Fruit fly (Drosophila melanogaster) whole organism, embryonic: ENCODE results near the gene opa.

ENCODE experiments used
- Atf-2 ChIP-seq: fragments of 200-800 bp; sonication (Bioruptor generic); optimal IDR thresholded peaks from 2 replicates; lab custom pipeline; 2016; ENCODE audit warnings: missing biosample characterization, missing genetic modification characterization
- Atf6 ChIP-seq: fragments of 200-800 bp; sonication (Bioruptor generic); IDR thresholded peaks from 2 replicates; pipeline ENCODE4 v1.3.6; 2022; ENCODE audit warnings: missing biosample characterization, missing genetic modification characterization
- Blimp-1 ChIP-seq: fragments of 200-800 bp; sonication (Bioruptor generic); optimal IDR thresholded peaks from 3 replicates; lab custom pipeline; 2018; ENCODE audit warnings: missing biosample characterization, missing genetic modification characterization, mild to moderate bottlenecking, moderate library complexity, missing genetic modification reagents
- CG10209 ChIP-seq: fragments of 200-800 bp; sonication (Bioruptor generic); optimal IDR thresholded peaks from 3 replicates; lab custom pipeline; 2017; ENCODE audit warnings: missing biosample characterization, mild to moderate bottlenecking, missing genetic modification characterization, missing genetic modification reagents
- CG1024 ChIP-seq: fragments of 200-800 bp; sonication (Bioruptor generic); IDR thresholded peaks from 2 replicates; pipeline ENCODE4 v1.3.6; 2022; ENCODE audit warnings: missing biosample characterization, missing genetic modification characterization
- CG10543 ChIP-seq: fragments of 200-800 bp; sonication (Bioruptor generic); optimal IDR thresholded peaks from 3 replicates; lab custom pipeline; 2017; ENCODE audit warnings: missing biosample characterization, mild to moderate bottlenecking, missing genetic modification characterization, moderate library complexity
- CG12155 ChIP-seq: fragments of 200-800 bp; sonication (Bioruptor generic); optimal IDR thresholded peaks from 3 replicates; lab custom pipeline; 2016; ENCODE audit warnings: missing biosample characterization, missing genetic modification characterization
- CG13296 ChIP-seq: fragments of 200-800 bp; sonication (Bioruptor generic); optimal IDR thresholded peaks from 3 replicates; lab custom pipeline; 2018; ENCODE audit warnings: missing biosample characterization, mild to moderate bottlenecking, missing genetic modification characterization
- CG16863 ChIP-seq: fragments of 200-800 bp; sonication (Bioruptor generic); optimal IDR thresholded peaks from 3 replicates; lab custom pipeline; 2016; ENCODE audit warnings: missing biosample characterization, missing genetic modification characterization
- CG17612 ChIP-seq: fragments of 200-800 bp; sonication (Bioruptor generic); IDR thresholded peaks from 2 replicates; pipeline ENCODE4 v1.3.6; 2022; ENCODE audit warnings: missing biosample characterization, missing genetic modification characterization
- CG18262 ChIP-seq: fragments of 200-800 bp; optimal IDR thresholded peaks from 3 replicates; lab custom pipeline; 2019; ENCODE audit warnings: missing biosample characterization, mild to moderate bottlenecking, missing genetic modification characterization, moderate library complexity
- CG18476 ChIP-seq: fragments of 200-800 bp; sonication (Bioruptor generic); optimal IDR thresholded peaks from 2 replicates; lab custom pipeline; 2016; ENCODE audit warnings: missing biosample characterization, mild to moderate bottlenecking, missing genetic modification characterization
- CG2889 ChIP-seq: fragments of 200-800 bp; sonication (Bioruptor generic); IDR thresholded peaks from 3 replicates; pipeline ENCODE4 v1.3.6; 2022; ENCODE audit warnings: missing biosample characterization, missing genetic modification characterization
- CG30020 ChIP-seq: fragments of 200-800 bp; optimal IDR thresholded peaks from 2 replicates; lab custom pipeline; 2019; ENCODE audit warnings: missing biosample characterization, mild to moderate bottlenecking, missing genetic modification characterization, moderate library complexity
- CG3163 ChIP-seq: fragments of 200-800 bp; sonication (Bioruptor generic); optimal IDR thresholded peaks from 3 replicates; lab custom pipeline; 2016; ENCODE audit warnings: missing biosample characterization, missing genetic modification characterization
- CG43689 ChIP-seq: fragments of 200-800 bp; sonication (Bioruptor generic); IDR thresholded peaks from 2 replicates; pipeline ENCODE4 v1.3.6; 2022; ENCODE audit warnings: missing biosample characterization, missing genetic modification characterization
- CG7745 ChIP-seq: fragments of 200-800 bp; sonication (Bioruptor generic); optimal IDR thresholded peaks from 2 replicates; lab custom pipeline; 2018; ENCODE audit warnings: missing biosample characterization, mild to moderate bottlenecking, missing genetic modification characterization, moderate library complexity
- D19B ChIP-seq: fragments of 200-800 bp; sonication (Bioruptor generic); optimal IDR thresholded peaks from 2 replicates; lab custom pipeline; 2017; ENCODE audit warnings: missing biosample characterization, mild to moderate bottlenecking, missing genetic modification characterization
- Dbx ChIP-seq: fragments of 200-800 bp; sonication (Bioruptor generic); IDR thresholded peaks from 3 replicates; pipeline ENCODE4 v1.3.6; 2022; ENCODE audit warnings: missing biosample characterization, missing genetic modification characterization
- Eip74EF ChIP-seq, 2 experiments: fragments of 200-800 bp in 1 of 2; fragments of >200 bp in 1 of 2; sonication (Bioruptor generic) in 1 of 2; optimal IDR thresholded peaks; 2 replicates each; lab custom pipeline; 2017 to 2019; ENCODE audit warnings: missing biosample characterization in 2 of 2, missing genetic modification characterization in 2 of 2, mild to moderate bottlenecking in 1 of 2, moderate library complexity in 1 of 2
- Ets65A ChIP-seq: fragments of 200-800 bp; sonication (Bioruptor generic); peaks from one replicate; lab custom pipeline; 2016; ENCODE audit warnings: missing biosample characterization, missing genetic modification characterization
- Fer2 ChIP-seq: fragments of 200-800 bp; sonication (Bioruptor generic); optimal IDR thresholded peaks from 2 replicates; lab custom pipeline; 2018; ENCODE audit warnings: missing biosample characterization, mild to moderate bottlenecking, missing genetic modification characterization, moderate library complexity
- H15 ChIP-seq: fragments of 200-800 bp; sonication (Bioruptor generic); IDR thresholded peaks from 3 replicates; pipeline ENCODE4 v1.3.6; 2022; ENCODE audit warnings: missing biosample characterization, missing genetic modification characterization
- HLH4C ChIP-seq: fragments of 200-800 bp; sonication (Bioruptor generic); IDR thresholded peaks from 3 replicates; pipeline ENCODE4 v1.3.6; 2022; ENCODE audit warnings: missing biosample characterization, missing genetic modification characterization; ENCODE audit not compliant: partially characterized antibody
- HmgZ ChIP-seq: fragments of 200-800 bp; sonication (Bioruptor generic); optimal IDR thresholded peaks from 2 replicates; lab custom pipeline; 2018; ENCODE audit warnings: missing biosample characterization, mild to moderate bottlenecking, missing genetic modification characterization
- Hr3 ChIP-seq: fragments of 200-800 bp; sonication (Bioruptor generic); optimal IDR thresholded peaks from 3 replicates; lab custom pipeline; 2016; ENCODE audit warnings: missing biosample characterization, missing genetic modification characterization
- Hr78 ChIP-seq, 2 experiments: fragments of 200-800 bp in 1 of 2; fragments of >200 bp in 1 of 2; sonication (Bioruptor generic) in 1 of 2; optimal IDR thresholded peaks; 2 replicates each; lab custom pipeline; 2017 to 2019; ENCODE audit warnings: missing biosample characterization in 2 of 2, missing genetic modification characterization in 2 of 2, mild to moderate bottlenecking in 1 of 2, moderate library complexity in 1 of 2
- Lpt ChIP-seq: fragments of >200 bp; optimal IDR thresholded peaks from 2 replicates; lab custom pipeline; 2018; ENCODE audit warnings: missing biosample characterization, missing genetic modification characterization
- Mrtf ChIP-seq: fragments of 200-800 bp; sonication (Bioruptor generic); IDR thresholded peaks from 3 replicates; pipeline ENCODE4 v1.3.6; 2022; ENCODE audit warnings: missing biosample characterization, missing genetic modification characterization
- Oaz ChIP-seq: fragments of 200-800 bp; sonication (Bioruptor generic); IDR thresholded peaks from 2 replicates; pipeline ENCODE4 v1.3.6; 2022; ENCODE audit warnings: missing biosample characterization, missing genetic modification characterization
- PHDP ChIP-seq: fragments of 200-800 bp; sonication (Bioruptor generic); optimal IDR thresholded peaks from 3 replicates; lab custom pipeline; 2018; ENCODE audit warnings: missing biosample characterization, mild to moderate bottlenecking, missing genetic modification characterization, moderate library complexity
- Sox100B ChIP-seq: fragments of 200-800 bp; sonication (Bioruptor generic); optimal IDR thresholded peaks from 3 replicates; lab custom pipeline; 2018; ENCODE audit warnings: missing biosample characterization, mild to moderate bottlenecking, missing genetic modification characterization
- Xbp1 ChIP-seq: fragments of 200-800 bp; sonication (Bioruptor generic); optimal IDR thresholded peaks from 3 replicates; lab custom pipeline; 2016; ENCODE audit warnings: missing biosample characterization, mild to moderate bottlenecking, missing genetic modification characterization
- az2 ChIP-seq: fragments of 200-800 bp; sonication (Bioruptor generic); optimal IDR thresholded peaks from 3 replicates; lab custom pipeline; 2016; ENCODE audit warnings: missing biosample characterization, missing genetic modification characterization
- dm ChIP-seq: fragments of 200-800 bp; sonication (Bioruptor generic); optimal IDR thresholded peaks from 3 replicates; lab custom pipeline; 2016; ENCODE audit warnings: missing biosample characterization, missing genetic modification characterization
- dmrt11E ChIP-seq: fragments of 200-800 bp; sonication (Bioruptor generic); optimal IDR thresholded peaks from 3 replicates; lab custom pipeline; 2018; ENCODE audit warnings: missing biosample characterization, mild to moderate bottlenecking, missing genetic modification characterization, moderate library complexity
- ems ChIP-seq: fragments of 200-800 bp; sonication (Bioruptor generic); optimal IDR thresholded peaks from 3 replicates; lab custom pipeline; 2016; ENCODE audit warnings: missing biosample characterization, missing genetic modification characterization
- eyg ChIP-seq: fragments of 200-800 bp; sonication (Bioruptor generic); optimal IDR thresholded peaks from 3 replicates; lab custom pipeline; 2016; ENCODE audit warnings: missing biosample characterization, missing genetic modification characterization
- fd64A ChIP-seq: fragments of 200-800 bp; sonication (Bioruptor generic); optimal IDR thresholded peaks from 3 replicates; lab custom pipeline; 2018; ENCODE audit warnings: missing biosample characterization, mild to moderate bottlenecking, missing genetic modification characterization
- ftz-f1 ChIP-seq: fragments of 200-800 bp; sonication (Bioruptor generic); optimal IDR thresholded peaks from 2 replicates; lab custom pipeline; 2016; ENCODE audit warnings: missing biosample characterization, missing genetic modification characterization
- lab ChIP-seq: fragments of 200-800 bp; sonication (Bioruptor generic); optimal IDR thresholded peaks from 3 replicates; lab custom pipeline; 2017; ENCODE audit warnings: missing biosample characterization, missing genetic modification characterization, mild to moderate bottlenecking, moderate library complexity, missing genetic modification reagents
- lov ChIP-seq, 2 experiments: fragments of 200-800 bp in 1 of 2; fragments of >200 bp in 1 of 2; sonication (Bioruptor generic) in 1 of 2; IDR thresholded peaks in 1 of 2; optimal IDR thresholded peaks in 1 of 2; 2 replicates in 1 of 2; 3 replicates in 1 of 2; pipeline versions ENCODE4 v1.3.6 to Lab custom; 2017 to 2022; ENCODE audit warnings: missing biosample characterization in 1 of 2, missing genetic modification characterization in 1 of 2
- org-1 ChIP-seq: fragments of 200-800 bp; sonication (Bioruptor generic); optimal IDR thresholded peaks from 2 replicates; lab custom pipeline; 2017; ENCODE audit warnings: missing biosample characterization, missing genetic modification characterization
- pum ChIP-seq: fragments of 200-800 bp; sonication (Bioruptor generic); optimal IDR thresholded peaks from 2 replicates; lab custom pipeline; 2016; ENCODE audit warnings: missing biosample characterization, missing genetic modification characterization
- stc ChIP-seq: fragments of 200-800 bp; sonication (Bioruptor generic); IDR thresholded peaks from 2 replicates; pipeline ENCODE4 v1.3.6; 2022; ENCODE audit warnings: missing biosample characterization, missing genetic modification characterization
- vnd ChIP-seq: fragments of 200-800 bp; sonication (Bioruptor generic); IDR thresholded peaks from 3 replicates; pipeline ENCODE4 v1.3.6; 2022; ENCODE audit warnings: missing biosample characterization, missing genetic modification characterization; ENCODE audit not compliant: partially characterized antibody
- yki ChIP-seq: fragments of >200 bp; optimal IDR thresholded peaks from 3 replicates; lab custom pipeline; 2018

Gene opa

DNA sequence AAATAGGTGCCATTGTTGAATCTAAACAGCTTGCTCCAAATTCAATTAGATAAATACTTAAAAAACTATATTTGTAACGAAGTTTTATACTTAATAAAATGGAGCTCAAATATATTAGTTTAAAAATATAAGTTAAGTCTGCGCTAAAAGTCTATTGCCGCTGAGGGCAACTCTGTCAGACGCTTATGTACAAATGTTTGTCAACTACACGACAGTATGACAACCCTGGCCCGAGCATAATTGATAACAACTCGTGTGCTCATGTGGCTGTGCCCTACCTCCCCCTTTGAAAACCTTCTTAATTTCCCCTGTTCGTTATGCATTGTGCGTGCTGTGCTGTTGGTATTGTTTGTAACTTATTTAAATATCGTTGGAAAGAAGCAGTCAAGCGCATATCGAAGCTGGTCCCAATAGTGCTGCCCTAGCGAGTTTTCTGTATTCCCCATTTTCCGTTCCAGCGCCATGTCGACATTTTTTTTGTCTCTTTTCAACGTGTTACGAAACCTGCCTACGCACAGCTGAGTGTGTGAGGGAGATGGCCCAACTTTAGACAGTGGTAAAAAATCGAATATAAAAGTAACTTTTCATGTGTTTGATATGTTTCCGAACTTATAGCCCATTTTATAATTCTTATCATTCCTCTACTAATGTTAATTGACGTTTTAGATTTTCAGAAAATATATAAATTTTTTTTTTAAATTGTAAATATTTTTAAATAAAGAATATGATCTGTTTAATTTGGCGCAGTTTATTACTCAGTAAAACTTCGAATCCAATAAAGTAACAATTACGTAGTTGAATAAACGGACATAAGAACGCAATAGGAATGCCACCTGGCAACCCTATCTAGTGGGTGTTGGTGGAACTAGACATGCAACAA is 47.5 kb upstream of the opa start (continued):
- TF ChIP-seq CG3163 (GFP tag; lab: Kevin White, UChicago) (no peak), dmrt11E (tag; lab: Kevin White, UChicago) (peak; percentile 74), CG30020 (tag; lab: Kevin White, UChicago) (peak; percentile 30), pum (GFP tag; lab: Kevin White, UChicago) (peak; percentile 14), Sox100B (GFP tag; lab: Kevin White, UChicago) (peak; percentile 77), D19B (GFP tag; lab: Kevin White, UChicago) (peak; percentile 15), Mrtf (GFP tag; lab: Robert Waterston, UW) (peak; percentile 33; the same call in 1 of the 3 replicates), Hr3 (peak; percentile 55), ftz-f1 (GFP tag; lab: Kevin White, UChicago) (no peak), eyg (GFP tag; lab: Kevin White, UChicago) (peak; percentile 11), Atf-2 (GFP tag; lab: Kevin White, UChicago) (no peak), CG43689 (0 out of 2 replicates have a peak, but pooled peaks have one; percentile 44), CG12155 (peak; percentile 20), CG1024 (GFP tag; lab: Robert Waterston, UW) (peak; percentile 13; the same call in 1 of the 2 replicates), H15 (GFP tag; lab: Robert Waterston, UW) (peak; percentile 21; the same call in 1 of the 3 replicates), CG7745 (tag; lab: Kevin White, UChicago) (no peak), CG10209 (GFP tag; lab: Kevin White, UChicago) (peak; percentile 72), Eip74EF (GFP tag; optimal IDR thresholded peaks at IDR 0.05; lab: Kevin White, UChicago) (peak in 1 of 2 experiments; percentile 20), stc (GFP tag; lab: Robert Waterston, UW) (peak; percentile 61; the same call in 1 of the 2 replicates), CG18262 (tag; lab: Kevin White, UChicago) (peak; percentile 86), Dbx (GFP tag; lab: Robert Waterston, UW) (0 out of 3 replicates have a peak, but pooled peaks have one; percentile 19), HmgZ (tag; lab: Kevin White, UChicago) (peak; percentile 29), Xbp1 (peak; percentile 27), CG10543 (peak; percentile 61), vnd (no peak), lov (optimal IDR thresholded peaks at IDR 0.05; lab: Kevin White, UChicago) (no peak), lov (GFP tag; IDR thresholded peaks at IDR 0.05; lab: Robert Waterston, UW) (no peak), PHDP (peak; percentile 78), CG18476 (GFP tag; lab: Kevin White, UChicago) (no peak), az2 (peak; percentile 37), CG16863 (GFP tag; lab: Kevin White, UChicago) (no peak), Hr78 (GFP tag; optimal IDR thresholded peaks at IDR 0.05; lab: Kevin White, UChicago) (no peak), Oaz (0 out of 2 replicates have a peak, but pooled peaks have one; percentile 12), org-1 (GFP tag; lab: Kevin White, UChicago) (peak; percentile 40), Fer2 (peak; percentile 46), Ets65A (GFP tag; lab: Kevin White, UChicago) (peak; percentile 81), CG2889 (GFP tag; lab: Robert Waterston, UW) (0 out of 3 replicates have a peak, but pooled peaks have one; percentile 6), fd64A (GFP tag; lab: Kevin White, UChicago) (peak; percentile 20), Atf6 (peak; percentile 35; the same call in 1 of the 2 replicates), lab (GFP tag; lab: Kevin White, UChicago) (peak; percentile 67), ems (GFP tag; lab: Kevin White, UChicago) (no peak), HLH4C (GFP tag; lab: Robert Waterston, UW) (no peak), Lpt (GFP tag; lab: Kevin White, UChicago) (no peak), CG13296 (GFP tag; lab: Kevin White, UChicago) (peak; percentile 63), CG17612 (GFP tag; lab: Robert Waterston, UW) (no peak), dm (GFP tag; lab: Kevin White, UChicago) (peak; percentile 14), Blimp-1 (GFP tag; lab: Kevin White, UChicago) (peak; percentile 77), yki (lab: Kevin White, UChicago) (no peak)
